Fruit fly (Drosophila melanogaster) whole organism, embryonic: ENCODE measurements around the gene CG14024.

ENCODE experiments used
- CG10543 ChIP-seq: fragments of 200-800 bp; sonication (Bioruptor generic); optimal IDR thresholded peaks from 3 replicates; lab custom pipeline; 2017; ENCODE audit warnings: missing biosample characterization, mild to moderate bottlenecking, missing genetic modification characterization, moderate library complexity
- CG14860 ChIP-seq: fragments of 200-800 bp; sonication (Bioruptor generic); IDR thresholded peaks from 3 replicates; pipeline ENCODE4 v1.3.6; 2022; ENCODE audit warnings: missing biosample characterization, missing genetic modification characterization; ENCODE audit not compliant: partially characterized antibody
- CkIIα-i1 ChIP-seq: fragments of 200-800 bp; sonication (Bioruptor generic); IDR thresholded peaks from 2 replicates; pipeline ENCODE4 v1.3.6; 2022; ENCODE audit warnings: missing biosample characterization, missing genetic modification characterization
- Fer2 ChIP-seq: fragments of 200-800 bp; sonication (Bioruptor generic); optimal IDR thresholded peaks from 2 replicates; lab custom pipeline; 2018; ENCODE audit warnings: missing biosample characterization, mild to moderate bottlenecking, missing genetic modification characterization, moderate library complexity
- dm ChIP-seq: fragments of 200-800 bp; sonication (Bioruptor generic); optimal IDR thresholded peaks from 3 replicates; lab custom pipeline; 2016; ENCODE audit warnings: missing biosample characterization, missing genetic modification characterization

DNA sequence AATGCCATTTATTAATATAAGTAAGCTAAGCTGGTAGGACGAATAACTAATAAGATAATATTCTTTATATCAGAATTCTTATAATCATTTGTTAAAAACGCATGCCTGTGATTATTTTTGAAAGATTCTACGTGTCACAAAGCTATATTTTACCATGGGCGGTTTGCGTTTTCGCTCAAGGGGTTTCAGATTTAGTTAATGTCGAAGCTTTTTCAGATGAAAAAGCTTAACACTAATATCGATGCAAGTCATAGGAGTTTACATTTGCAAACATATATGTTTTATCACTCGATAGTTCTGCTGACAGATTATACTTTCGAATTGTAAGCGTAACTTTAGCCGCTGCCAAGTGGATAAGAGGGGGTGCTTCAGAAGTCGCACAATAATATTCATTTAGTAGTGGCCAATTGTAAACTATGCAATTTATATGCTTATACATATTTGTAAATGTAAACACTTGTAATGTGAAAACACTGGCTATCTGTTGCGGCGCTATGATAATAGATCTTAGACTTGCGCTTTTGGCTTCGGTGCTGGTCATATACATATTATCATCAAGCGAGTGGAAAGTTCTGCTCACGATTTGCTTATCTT lies 26.4 kb upstream of the CG14024 start:
- TF ChIP-seq CkIIα-i1 (GFP tag; lab: Robert Waterston, UW): no peak
- no peak for TF ChIP-seq Fer2 (tag; lab: Kevin White, UChicago)
- TF ChIP-seq CG14860: no peak
- TF ChIP-seq dm (GFP tag; lab: Kevin White, UChicago): no peak
- TF ChIP-seq CG10543: no peak
